Worm (Caenorhabditis elegans) whole organism, mixed stage, embryonic: ENCODE measurements around the gene C26B2.8.

ENCODE experiments used
- elt-1 ChIP-seq: sonication (generic microtip); optimal IDR thresholded peaks from 2 replicates; lab custom pipeline; 2017; ENCODE audit warnings: missing genetic modification characterization, mild to moderate bottlenecking, missing compliant biosample characterization, antibody characterized with exemption, moderate library complexity, borderline replicate concordance; ENCODE audit not compliant: insufficient read depth
- hlh-1 ChIP-seq: fragments of 150-350 bp; optimal IDR thresholded peaks from 2 replicates; lab custom pipeline; 2014; ENCODE audit warnings: missing biosample characterization, missing genetic modification reagents, missing genetic modification characterization
- lin-13 ChIP-seq: fragments of 150-350 bp; optimal IDR thresholded peaks from 2 replicates; lab custom pipeline; 2014; ENCODE audit warnings: missing biosample characterization, missing genetic modification characterization
- lsy-2 ChIP-seq: fragments of 150-350 bp; optimal IDR thresholded peaks from 2 replicates; lab custom pipeline; 2014; ENCODE audit warnings: missing biosample characterization, missing genetic modification characterization
- mab-5 ChIP-seq: fragments of 150-350 bp; optimal IDR thresholded peaks from 2 replicates; lab custom pipeline; 2014; ENCODE audit warnings: missing biosample characterization, missing genetic modification characterization
- nhr-237 ChIP-seq: fragments of 150-350 bp; optimal IDR thresholded peaks from 2 replicates; lab custom pipeline; 2014; ENCODE audit warnings: missing biosample characterization, missing genetic modification characterization
- nhr-28 ChIP-seq: fragments of 150-350 bp; optimal IDR thresholded peaks from 2 replicates; lab custom pipeline; 2014; ENCODE audit warnings: missing biosample characterization, missing genetic modification characterization
- pha-4 ChIP-seq: fragments of 150-350 bp; optimal IDR thresholded peaks from 2 replicates; lab custom pipeline; 2018; ENCODE audit warnings: missing biosample characterization, missing genetic modification reagents, missing genetic modification characterization
- snpc-4 ChIP-seq: fragments of 150-350 bp; optimal IDR thresholded peaks from 2 replicates; lab custom pipeline; 2014; ENCODE audit warnings: missing biosample characterization, missing genetic modification characterization
- unc-39 ChIP-seq: fragments of 150-350 bp; optimal IDR thresholded peaks from 2 replicates; lab custom pipeline; 2014; ENCODE audit warnings: missing biosample characterization, missing genetic modification characterization
- unc-62 ChIP-seq: fragments of 150-350 bp; optimal IDR thresholded peaks from 2 replicates; lab custom pipeline; 2014; ENCODE audit warnings: missing biosample characterization, missing genetic modification reagents, missing genetic modification characterization

ce11 chrIV:8007549-8007948 lies 6.4 kb upstream of the C26B2.8 start:
- TF ChIP-seq pha-4 (tag; lab: Kevin White, UChicago) (no peak), mab-5 (no peak), hlh-1 (tag; lab: Kevin White, UChicago) (no peak), unc-39 (tag; lab: Kevin White, UChicago) (no peak), snpc-4 (no peak), unc-62 (GFP tag; lab: Kevin White, UChicago) (no peak), nhr-237 (tag; lab: Kevin White, UChicago) (no peak), lin-13 (tag; lab: Kevin White, UChicago) (no peak), elt-1 (tag; lab: Kevin White, UChicago) (no peak), nhr-28 (tag; lab: Kevin White, UChicago) (no peak), lsy-2 (no peak)
